Worm (Caenorhabditis elegans): ENCODE results near the gene nhr-105.

DNA sequence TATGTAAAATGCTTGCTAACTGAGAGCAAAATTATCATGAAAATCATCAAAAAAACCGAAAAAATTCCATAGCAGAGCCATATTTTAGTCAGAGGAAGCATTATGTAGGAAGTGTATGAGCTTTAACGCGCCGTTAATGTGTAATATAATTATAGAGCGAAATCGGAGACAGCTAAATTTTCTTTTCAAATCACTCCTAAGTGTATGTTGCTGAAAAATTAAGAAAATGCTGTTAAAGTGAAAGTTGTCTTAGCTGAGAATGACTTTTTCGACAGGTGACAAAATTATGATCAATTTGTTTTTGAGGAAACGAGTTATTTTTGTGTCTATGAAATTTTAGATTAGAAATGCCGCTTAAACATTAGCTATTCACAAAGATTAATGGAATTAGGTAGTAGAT, 25.1 kb downstream of the nhr-105 start, which contains the start of gene srg-50:
- TF ChIP-seq med-1 (GFP tag; optimal IDR thresholded peaks at IDR 0.05; ENCODE audit: insufficient read depth) (no peak), klf-2 (GFP tag; conservative IDR thresholded peaks at IDR 0.05) (no peak), flt-1 (GFP tag; IDR thresholded peaks at IDR 0.05) (no peak), T22C8.4 (GFP tag; IDR thresholded peaks at IDR 0.05) (no peak), ref-1 (GFP tag; conservative IDR thresholded peaks at IDR 0.05) (no peak)
